Worm (Caenorhabditis elegans) whole organism, L4 larva: ENCODE results near the gene F16G10.14.

ENCODE experiments used
- F10B5.3 ChIP-seq: sonication (generic microtip); optimal IDR thresholded peaks from 2 replicates; lab custom pipeline; 2016; ENCODE audit warnings: mild to moderate bottlenecking, missing genetic modification characterization, missing compliant biosample characterization
- F26F4.8 ChIP-seq: fragments of 200-800 bp; sonication (Bioruptor generic); conservative IDR thresholded peaks from 2 replicates; pipeline ENCODE4 v1.3.6; 2022; ENCODE audit warnings: missing genetic modification characterization, missing compliant biosample characterization
- F44E2.7 ChIP-seq: fragments of 200-800 bp; sonication (Bioruptor generic); IDR thresholded peaks from 2 replicates; pipeline ENCODE4 v2.1.2; 2022; ENCODE audit warnings: missing genetic modification characterization, missing compliant biosample characterization
- T26A8.4 ChIP-seq: fragments of 200-800 bp; sonication (Bioruptor generic); IDR thresholded peaks from 2 replicates; pipeline ENCODE4 v1.3.6; 2022; ENCODE audit warnings: missing genetic modification characterization, missing compliant biosample characterization
- Y105C5A.15 ChIP-seq: fragments of 200-800 bp; sonication (Bioruptor generic); IDR thresholded peaks from 2 replicates; pipeline ENCODE4 v1.3.6; 2022; ENCODE audit warnings: missing genetic modification characterization, missing compliant biosample characterization
- Y75B8A.6 ChIP-seq: fragments of 200-800 bp; sonication (Bioruptor generic); IDR thresholded peaks from 2 replicates; pipeline ENCODE4 v1.3.6; 2022; ENCODE audit warnings: missing genetic modification reagents, missing genetic modification characterization, missing compliant biosample characterization
- ZK546.5 ChIP-seq, 2 experiments: sonication (generic microtip); optimal IDR thresholded peaks; 2 replicates each; lab custom pipeline; 2017; ENCODE audit warnings: missing biosample characterization in 2 of 2, missing genetic modification characterization in 2 of 2
- aha-1 ChIP-seq: fragments of 150-350 bp; peaks from one replicate; lab custom pipeline; 2014; ENCODE audit warnings: missing biosample characterization, missing genetic modification characterization
- attf-4 ChIP-seq: sonication (generic microtip); optimal IDR thresholded peaks from 3 replicates; lab custom pipeline; 2017; ENCODE audit warnings: missing biosample characterization, missing genetic modification characterization
- ceh-20 ChIP-seq: fragments of 200-800 bp; sonication (Bioruptor generic); IDR thresholded peaks from 2 replicates; pipeline ENCODE4 v1.3.6; 2022; ENCODE audit warnings: missing genetic modification reagents, missing genetic modification characterization, missing compliant biosample characterization
- ceh-28 ChIP-seq: fragments of 150-350 bp; optimal IDR thresholded peaks from 2 replicates; lab custom pipeline; 2014; ENCODE audit warnings: missing biosample characterization, missing genetic modification reagents, missing genetic modification characterization
- ceh-32 ChIP-seq: sonication (generic microtip); optimal IDR thresholded peaks from 2 replicates; lab custom pipeline; 2016; ENCODE audit warnings: mild to moderate bottlenecking, missing genetic modification characterization, missing compliant biosample characterization; ENCODE audit not compliant: poor library complexity
- ceh-82 ChIP-seq: sonication (generic microtip); optimal IDR thresholded peaks from 2 replicates; lab custom pipeline; 2017; ENCODE audit warnings: missing biosample characterization, missing genetic modification characterization
- daf-12 ChIP-seq: fragments of 150-350 bp; optimal IDR thresholded peaks from 2 replicates; lab custom pipeline; 2014; ENCODE audit warnings: missing biosample characterization, missing genetic modification reagents, missing genetic modification characterization
- dmd-6 ChIP-seq: fragments of 200-800 bp; sonication (Bioruptor generic); IDR thresholded peaks from 2 replicates; pipeline ENCODE4 v1.3.6; 2022; ENCODE audit warnings: missing genetic modification reagents, missing genetic modification characterization, missing compliant biosample characterization
- dmd-9 ChIP-seq: fragments of 200-800 bp; sonication (Bioruptor generic); IDR thresholded peaks from 2 replicates; pipeline ENCODE4 v1.3.6; 2022; ENCODE audit warnings: missing genetic modification reagents, missing genetic modification characterization, missing compliant biosample characterization
- hif-1 ChIP-seq, 2 experiments: sonication (generic microtip); optimal IDR thresholded peaks; 2 replicates each; lab custom pipeline; 2016 to 2017; ENCODE audit warnings: missing compliant biosample characterization in 2 of 2, missing genetic modification characterization in 2 of 2, missing genetic modification reagents in 2 of 2, missing genotype in 2 of 2, mild to moderate bottlenecking in 1 of 2
- hlh-30 ChIP-seq: sonication (generic microtip); optimal IDR thresholded peaks from 2 replicates; lab custom pipeline; 2017; ENCODE audit warnings: antibody characterized with exemption, mild to moderate bottlenecking, missing genetic modification characterization, missing compliant biosample characterization; ENCODE audit not compliant: insufficient read depth
- hmg-1.1 ChIP-seq: fragments of 200-800 bp; sonication (Bioruptor generic); IDR thresholded peaks from 2 replicates; pipeline ENCODE4 v1.3.6; 2022; ENCODE audit warnings: missing genetic modification reagents, missing genetic modification characterization, missing compliant biosample characterization
- lim-7 ChIP-seq: fragments of 200-800 bp; sonication (Bioruptor generic); IDR thresholded peaks from 2 replicates; pipeline ENCODE4 v1.3.6; 2022; ENCODE audit warnings: missing genetic modification characterization, missing compliant biosample characterization
- lin-1 ChIP-seq: fragments of 200-800 bp; sonication (Bioruptor generic); IDR thresholded peaks from 2 replicates; pipeline ENCODE4 v1.3.6; 2022; ENCODE audit warnings: missing genetic modification reagents, missing genetic modification characterization, missing compliant biosample characterization
- lin-15B ChIP-seq: fragments of 150-350 bp; sonication (generic microtip); optimal IDR thresholded peaks from 3 replicates; lab custom pipeline; 2014; ENCODE audit warnings: missing biosample characterization, missing genetic modification characterization
- mdl-1 ChIP-seq, 2 experiments: fragments of 150-350 bp in 1 of 2; sonication (generic microtip) in 1 of 2; optimal IDR thresholded peaks; 2 replicates each; lab custom pipeline; 2014 to 2017; ENCODE audit warnings: missing biosample characterization in 2 of 2, missing genetic modification characterization in 2 of 2
- mes-2 ChIP-seq: sonication (generic microtip); optimal IDR thresholded peaks from 2 replicates; lab custom pipeline; 2016; ENCODE audit warnings: missing genotype, mild to moderate bottlenecking, missing genetic modification characterization, missing compliant biosample characterization; ENCODE audit not compliant: poor library complexity, severe bottlenecking
- mxl-3 ChIP-seq: fragments of 200-800 bp; sonication (Bioruptor generic); optimal IDR thresholded peaks from 2 replicates; lab custom pipeline; 2018; ENCODE audit warnings: mild to moderate bottlenecking, missing genetic modification characterization, missing compliant biosample characterization
- nhr-237 ChIP-seq: sonication (generic microtip); optimal IDR thresholded peaks from 2 replicates; lab custom pipeline; 2017; ENCODE audit warnings: missing biosample characterization, missing genetic modification characterization
- nhr-28 ChIP-seq: fragments of 150-350 bp; optimal IDR thresholded peaks from 2 replicates; lab custom pipeline; 2014; ENCODE audit warnings: missing biosample characterization, missing genetic modification characterization
- nhr-6 ChIP-seq: fragments of 150-350 bp; optimal IDR thresholded peaks from 2 replicates; lab custom pipeline; 2014; ENCODE audit warnings: missing biosample characterization, missing genetic modification characterization
- pha-4 ChIP-seq, 2 experiments: fragments of 150-350 bp in 1 of 2; fragments of 200-800 bp in 1 of 2; sonication (Bioruptor generic) in 1 of 2; IDR thresholded peaks in 1 of 2; optimal IDR thresholded peaks in 1 of 2; 2 replicates each; pipeline versions ENCODE4 v1.3.6 to Lab custom; 2014 to 2022; ENCODE audit warnings: missing genetic modification characterization in 2 of 2, missing genetic modification reagents in 2 of 2, missing biosample characterization in 1 of 2, missing compliant biosample characterization in 1 of 2
- saeg-2 ChIP-seq: fragments of 200-800 bp; sonication (Bioruptor generic); IDR thresholded peaks from 2 replicates; pipeline ENCODE4 v1.3.6; 2022; ENCODE audit warnings: missing genetic modification reagents, missing genetic modification characterization, missing compliant biosample characterization
- skn-1 ChIP-seq: fragments of 150-350 bp; optimal IDR thresholded peaks from 2 replicates; lab custom pipeline; 2014; ENCODE audit warnings: missing biosample characterization, missing genetic modification characterization
- snpc-4 ChIP-seq: fragments of 150-350 bp; optimal IDR thresholded peaks from 2 replicates; lab custom pipeline; 2014; ENCODE audit warnings: missing biosample characterization, missing genetic modification characterization
- unc-130 ChIP-seq: sonication (generic microtip); optimal IDR thresholded peaks from 2 replicates; lab custom pipeline; 2016; ENCODE audit warnings: missing genetic modification reagents, missing genetic modification characterization, missing compliant biosample characterization
- unc-62 ChIP-seq, 3 experiments: fragments of 150-350 bp in 1 of 3; sonication (generic microtip); optimal IDR thresholded peaks in 2 of 3; peaks in 1 of 3; 1 replicate in 1 of 3; 2 replicates in 2 of 3; lab custom pipeline; 2014 to 2017; ENCODE audit warnings: missing biosample characterization in 3 of 3, missing genetic modification characterization in 3 of 3, missing genetic modification reagents in 3 of 3, missing genotype in 1 of 3
- zfp-2 ChIP-seq: sonication (generic microtip); optimal IDR thresholded peaks from 2 replicates; lab custom pipeline; 2016; ENCODE audit warnings: mild to moderate bottlenecking, missing genetic modification characterization, missing compliant biosample characterization
- zfp-3 ChIP-seq: fragments of 200-800 bp; sonication (Bioruptor generic); conservative IDR thresholded peaks from 2 replicates; pipeline ENCODE4 v1.3.6; 2022; ENCODE audit warnings: missing genetic modification reagents, missing genetic modification characterization, missing compliant biosample characterization
- zip-11 ChIP-seq: fragments of 200-800 bp; sonication (Bioruptor generic); IDR thresholded peaks from 2 replicates; pipeline ENCODE4 v1.3.6; 2022; ENCODE audit warnings: missing genetic modification characterization, missing compliant biosample characterization
- zip-2 ChIP-seq: fragments of 150-350 bp; optimal IDR thresholded peaks from 2 replicates; lab custom pipeline; 2014; ENCODE audit warnings: missing biosample characterization, missing genetic modification characterization
- ztf-11 ChIP-seq: fragments of 150-350 bp; optimal IDR thresholded peaks from 2 replicates; lab custom pipeline; 2014; ENCODE audit warnings: missing biosample characterization, missing genetic modification characterization

F16G10.14 gene

ce11 chrII:2403984-2404383 is 5.2 kb upstream of the F16G10.14 start, which contains the start of gene F16G10.1:
Gene F16G10.1 (plus strand): TSS chrII:2404284.
- TF ChIP-seq unc-62 (GFP tag; optimal IDR thresholded peaks at IDR 0.05 in 1 of 2; lab: Kevin White, UChicago) (peak in 1 of 2 experiments; percentile 52), unc-62 (tag; optimal IDR thresholded peaks at IDR 0.05; lab: Kevin White, UChicago) (no peak), lim-7 (GFP tag; lab: Robert Waterston, UW) (no peak)

DNA sequence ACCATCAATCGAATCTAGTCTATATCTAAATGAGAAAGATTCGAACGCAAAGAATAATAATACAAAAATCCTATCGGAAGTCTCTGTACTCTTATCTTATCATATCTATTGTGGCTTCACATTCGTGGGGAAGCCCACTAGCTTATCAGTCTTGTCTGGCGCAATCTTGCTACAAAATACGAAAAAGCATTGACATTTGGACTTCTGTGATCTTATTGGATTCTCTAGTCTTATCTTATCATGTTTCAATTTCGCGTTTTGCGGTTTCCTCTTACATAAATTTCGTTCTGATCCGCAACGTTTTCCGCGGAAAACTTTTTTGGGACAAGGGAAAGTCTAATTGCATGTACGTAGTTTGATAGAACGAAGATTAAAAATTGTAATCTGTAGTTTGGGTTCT is 1.0 kb upstream of the F16G10.14 start:
- TF ChIP-seq aha-1 (tag; lab: Kevin White, UChicago) (peak; percentile 43), ceh-32 (tag; lab: Kevin White, UChicago) (no peak), nhr-28 (peak; percentile 95)

- TF ChIP-seq F26F4.8 (no peak), ceh-20 (no peak), Y105C5A.15 (GFP tag; lab: Robert Waterston, UW) (no peak), mxl-3 (GFP tag; lab: Kevin White, UChicago) (no peak), dmd-9 (GFP tag; lab: Robert Waterston, UW) (no peak)
Measured at ce11 chrII:2395864-2396263, 2.9 kb downstream of the F16G10.14 start, which contains the start of gene F16G10.13. Gene F16G10.13 (minus strand): TSS chrII:2395964.

DNA sequence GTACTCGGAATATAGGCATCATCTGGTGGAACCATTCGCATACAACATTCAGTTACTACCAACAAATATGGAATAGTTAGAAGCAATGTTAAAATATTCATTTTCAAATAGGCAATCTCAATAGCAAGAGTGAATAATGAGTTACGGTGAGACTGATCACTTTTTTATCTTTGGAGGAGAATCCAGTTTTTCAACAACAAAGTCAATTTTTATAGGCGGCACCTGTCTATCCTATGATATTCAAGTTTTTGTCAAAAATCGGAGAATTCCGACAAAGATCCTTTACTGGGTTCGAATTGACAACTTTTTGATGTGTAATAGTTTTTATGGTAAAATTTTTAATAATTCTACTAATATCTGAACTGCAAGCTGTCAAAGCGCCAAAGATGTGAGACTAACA is 5.0 kb downstream of the F16G10.14 start, which contains the start of gene F16G10.11:
Gene F16G10.11, minus strand, starts transcription at position 101 of the 400 bp plus-strand sequence.
- TF ChIP-seq ceh-20 = no peak
- TF ChIP-seq zfp-3 (GFP tag; lab: Robert Waterston, UW) = no peak
- no peak for TF ChIP-seq T26A8.4 (GFP tag; lab: Robert Waterston, UW)
- no peak for TF ChIP-seq ceh-82 (tag; lab: Kevin White, UChicago)
- TF ChIP-seq hif-1 (tag; optimal IDR thresholded peaks at IDR 0.05; lab: Kevin White, UChicago) = no peak
- no peak for TF ChIP-seq hmg-1.1
- no peak for TF ChIP-seq hlh-30 (tag; lab: Kevin White, UChicago)
- TF ChIP-seq lin-15B (tag; lab: Kevin White, UChicago) = no peak
- no peak for TF ChIP-seq nhr-6 (tag; lab: Kevin White, UChicago)
- TF ChIP-seq F44E2.7 = no peak
- no peak for TF ChIP-seq ceh-28 (tag; lab: Kevin White, UChicago)

ce11 chrII:2390884-2391283 is 7.9 kb downstream of the F16G10.14 start, which contains the start of gene F16G10.10:
Gene F16G10.10 (minus strand): TSS chrII:2390984.
- TF ChIP-seq ZK546.5 (tag; optimal IDR thresholded peaks at IDR 0.05; lab: Kevin White, UChicago) (no peak), F10B5.3 (no peak), nhr-237 (tag; lab: Kevin White, UChicago) (no peak), zip-11 (GFP tag; lab: Robert Waterston, UW) (no peak), mdl-1 (tag; optimal IDR thresholded peaks at IDR 0.05; lab: Kevin White, UChicago) (no peak), dmd-6 (GFP tag; lab: Robert Waterston, UW) (no peak)

ce11 chrII:2385495-2385894 is 13.3 kb downstream of the F16G10.14 start, which contains the start of gene F16G10.9:
Gene F16G10.9 (minus strand): TSS chrII:2385595.
- no peak for TF ChIP-seq unc-130 (GFP tag; lab: Kevin White, UChicago)
- TF ChIP-seq attf-4 (tag; lab: Kevin White, UChicago) = no peak
- TF ChIP-seq ztf-11 (tag; lab: Kevin White, UChicago) = no peak
- TF ChIP-seq skn-1 = no peak
- TF ChIP-seq mes-2 (tag; lab: Kevin White, UChicago) = no peak
- TF ChIP-seq hlh-30 (tag; lab: Kevin White, UChicago) = no peak
- TF ChIP-seq pha-4 (GFP tag; IDR thresholded peaks at IDR 0.05; lab: Robert Waterston, UW) = no peak
- no peak for TF ChIP-seq pha-4 (tag; optimal IDR thresholded peaks at IDR 0.05; lab: Kevin White, UChicago)
- TF ChIP-seq ZK546.5 (tag; optimal IDR thresholded peaks at IDR 0.05; lab: Kevin White, UChicago) = no peak
- no peak for TF ChIP-seq lin-1 (GFP tag; lab: Robert Waterston, UW)
- TF ChIP-seq daf-12 (tag; lab: Kevin White, UChicago) = no peak
- no peak for TF ChIP-seq F10B5.3
- TF ChIP-seq zfp-2 = no peak
- TF ChIP-seq mdl-1 (tag; optimal IDR thresholded peaks at IDR 0.05; lab: Kevin White, UChicago) = no peak
- TF ChIP-seq saeg-2 (GFP tag; lab: Robert Waterston, UW) = no peak
- no peak for TF ChIP-seq ceh-28 (tag; lab: Kevin White, UChicago)
- TF ChIP-seq Y75B8A.6 (GFP tag; lab: Robert Waterston, UW) = no peak
- TF ChIP-seq zip-2 (tag; lab: Kevin White, UChicago) = no peak
- TF ChIP-seq snpc-4 (tag; lab: Kevin White, UChicago) = no peak
